Worm (Caenorhabditis elegans): ENCODE measurements around the gene F46F2.3.

DNA sequence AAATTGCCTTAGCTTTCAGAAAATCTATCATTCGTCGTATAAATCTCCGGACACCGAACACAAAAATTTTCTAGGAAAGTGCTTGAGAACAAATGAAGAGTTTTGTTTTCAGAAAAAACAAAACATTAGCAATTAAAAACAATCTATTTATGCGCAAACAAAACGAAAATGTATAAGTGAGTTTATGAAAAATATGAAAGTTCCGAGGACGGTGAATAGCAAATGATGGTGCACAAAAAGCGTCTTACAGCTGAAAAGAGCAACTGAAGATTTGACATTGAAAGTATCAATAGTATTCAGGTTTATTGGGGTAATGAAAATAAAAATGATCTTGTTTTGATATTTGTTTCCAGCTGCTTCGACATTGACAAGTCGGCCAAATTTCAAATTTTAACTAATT lies 39.9 kb upstream of the F46F2.3 start:
- TF ChIP-seq pha-4 (tag; optimal IDR thresholded peaks at IDR 0.05) = no peak
- TF ChIP-seq snpc-4 (GFP tag; optimal IDR thresholded peaks at IDR 0.05) = no peak
- TF ChIP-seq snpc-4 (tag; optimal IDR thresholded peaks at IDR 0.05) = no peak
- TF ChIP-seq hsf-1 (GFP tag; IDR thresholded peaks at IDR 0.05) = no peak
